Worm (Caenorhabditis elegans) whole organism, L3 larva: Measurements from ENCODE around the gene Y57A10A.29.

ENCODE experiments used
- ZK546.5 ChIP-seq: sonication (generic microtip); optimal IDR thresholded peaks from 2 replicates; lab custom pipeline; 2017; ENCODE audit warnings: missing biosample characterization, missing genetic modification characterization
- ceh-16 ChIP-seq: sonication (generic microtip); optimal IDR thresholded peaks from 2 replicates; lab custom pipeline; 2017; ENCODE audit warnings: missing biosample characterization, missing genetic modification characterization
- jun-1 ChIP-seq: fragments of 150-350 bp; optimal IDR thresholded peaks from 2 replicates; lab custom pipeline; 2014; ENCODE audit warnings: missing biosample characterization, missing genetic modification reagents, missing genetic modification characterization
- lin-15B ChIP-seq: fragments of 150-350 bp; optimal IDR thresholded peaks from 2 replicates; lab custom pipeline; 2014; ENCODE audit warnings: missing biosample characterization, missing genetic modification characterization
- unc-39 ChIP-seq: sonication (generic microtip); optimal IDR thresholded peaks from 4 replicates; lab custom pipeline; 2017; ENCODE audit warnings: missing biosample characterization, missing genetic modification characterization
- ztf-4 ChIP-seq: fragments of 150-350 bp; optimal IDR thresholded peaks from 2 replicates; lab custom pipeline; 2014; ENCODE audit warnings: missing biosample characterization, missing genetic modification characterization

- no peak for TF ChIP-seq lin-15B (tag; lab: Kevin White, UChicago)
- TF ChIP-seq ceh-16 (tag; lab: Kevin White, UChicago) = no peak
- TF ChIP-seq ZK546.5 = no peak
- TF ChIP-seq jun-1 (tag; lab: Kevin White, UChicago) = no peak
- no peak for TF ChIP-seq ztf-4 (tag; lab: Kevin White, UChicago)
- TF ChIP-seq unc-39 = no peak
Measured at ce11 chrII:12239449-12239848, 39.9 kb upstream of the Y57A10A.29 start.
